Fruit fly (Drosophila melanogaster) whole organism, prepupa: ENCODE results near the gene CG7601.
A peak's percentile ranks its signal among the peaks of the same experiment; 100 is the strongest.

Source experiments
- Blimp-1 ChIP-seq: fragments of 200-800 bp; sonication (Bioruptor generic); optimal IDR thresholded peaks from 3 replicates; lab custom pipeline; 2017; ENCODE audit warnings: missing biosample characterization, missing genetic modification characterization, mild to moderate bottlenecking, moderate library complexity, missing genetic modification reagents
- CG10631 ChIP-seq: fragments of 200-800 bp; sonication (Bioruptor generic); optimal IDR thresholded peaks from 2 replicates; lab custom pipeline; 2016; ENCODE audit warnings: missing biosample characterization, missing genetic modification characterization
- CG11294 ChIP-seq: fragments of 200-800 bp; sonication (Bioruptor generic); IDR thresholded peaks from 2 replicates; pipeline ENCODE4 v1.3.6; 2022; ENCODE audit warnings: missing biosample characterization, missing genetic modification characterization
- CG15336 ChIP-seq: fragments of 200-800 bp; sonication (Bioruptor generic); IDR thresholded peaks from 2 replicates; pipeline ENCODE4 v1.3.6; 2022; ENCODE audit warnings: missing biosample characterization, missing genetic modification characterization
- CG1621 ChIP-seq: fragments of 200-800 bp; sonication (Bioruptor generic); optimal IDR thresholded peaks from 3 replicates; lab custom pipeline; 2018; ENCODE audit warnings: missing biosample characterization, mild to moderate bottlenecking, missing genetic modification characterization
- CG16779 ChIP-seq: fragments of 200-800 bp; sonication (Bioruptor generic); optimal IDR thresholded peaks from 3 replicates; lab custom pipeline; 2017; ENCODE audit warnings: missing biosample characterization, mild to moderate bottlenecking, missing genetic modification characterization
- CG3032 ChIP-seq: fragments of 200-800 bp; optimal IDR thresholded peaks from 2 replicates; lab custom pipeline; 2019; ENCODE audit warnings: missing biosample characterization, mild to moderate bottlenecking, missing genetic modification characterization, moderate library complexity
- CG31627 ChIP-seq: fragments of 200-800 bp; sonication (Bioruptor generic); optimal IDR thresholded peaks from 3 replicates; lab custom pipeline; 2016; ENCODE audit warnings: missing biosample characterization, missing genetic modification characterization
- CG32006 ChIP-seq: fragments of 200-800 bp; sonication (Bioruptor generic); optimal IDR thresholded peaks from 3 replicates; lab custom pipeline; 2017; ENCODE audit warnings: missing biosample characterization, mild to moderate bottlenecking, missing genetic modification characterization
- CG34406 ChIP-seq: fragments of 200-800 bp; sonication (Bioruptor generic); optimal IDR thresholded peaks from 3 replicates; lab custom pipeline; 2016; ENCODE audit warnings: missing biosample characterization, missing genetic modification characterization
- CG4318 ChIP-seq: fragments of 200-800 bp; sonication (Bioruptor generic); optimal IDR thresholded peaks from 3 replicates; lab custom pipeline; 2017; ENCODE audit warnings: missing biosample characterization, mild to moderate bottlenecking, missing genetic modification characterization
- CG6163 ChIP-seq: fragments of 200-800 bp; sonication (Bioruptor generic); IDR thresholded peaks from 3 replicates; pipeline ENCODE4 v1.3.6; 2022; ENCODE audit warnings: missing biosample characterization, missing genetic modification characterization
- CG6276 ChIP-seq: fragments of 200-800 bp; sonication (Bioruptor generic); optimal IDR thresholded peaks from 2 replicates; lab custom pipeline; 2017; ENCODE audit warnings: missing biosample characterization, mild to moderate bottlenecking, missing genetic modification characterization
- CG6808 ChIP-seq: fragments of 200-800 bp; sonication (Bioruptor generic); optimal IDR thresholded peaks from 3 replicates; lab custom pipeline; 2017; ENCODE audit warnings: missing biosample characterization, missing genetic modification characterization, mild to moderate bottlenecking, moderate library complexity, missing genetic modification reagents
- CG8119 ChIP-seq: fragments of 200-800 bp; sonication (Bioruptor generic); IDR thresholded peaks from 3 replicates; pipeline ENCODE4 v1.3.6; 2022; ENCODE audit warnings: missing biosample characterization, missing genetic modification characterization
- CG9139 ChIP-seq: fragments of 200-800 bp; sonication (Bioruptor generic); optimal IDR thresholded peaks from 3 replicates; lab custom pipeline; 2017; ENCODE audit warnings: missing biosample characterization, mild to moderate bottlenecking, missing genetic modification characterization
- Eip75B ChIP-seq: fragments of 200-800 bp; sonication (Bioruptor generic); optimal IDR thresholded peaks from 3 replicates; lab custom pipeline; 2016; ENCODE audit warnings: missing biosample characterization, missing genetic modification characterization
- Eip78C ChIP-seq: fragments of 200-800 bp; sonication (Bioruptor generic); peaks from one replicate; lab custom pipeline; 2016; ENCODE audit warnings: missing biosample characterization, missing genetic modification characterization
- Ets21C ChIP-seq: fragments of 200-800 bp; sonication (Bioruptor generic); optimal IDR thresholded peaks from 3 replicates; lab custom pipeline; 2016; ENCODE audit warnings: missing biosample characterization, missing genetic modification characterization
- Ets96B ChIP-seq: fragments of 200-800 bp; optimal IDR thresholded peaks from 2 replicates; lab custom pipeline; 2019; ENCODE audit warnings: missing biosample characterization, mild to moderate bottlenecking, missing genetic modification characterization, moderate library complexity
- Gug ChIP-seq: fragments of 200-800 bp; sonication (Bioruptor generic); IDR thresholded peaks from 2 replicates; pipeline ENCODE4 v1.3.6; 2022; ENCODE audit warnings: missing biosample characterization, missing genetic modification characterization
- Hr39 ChIP-seq: fragments of 200-800 bp; sonication (Bioruptor generic); optimal IDR thresholded peaks from 2 replicates; lab custom pipeline; 2016; ENCODE audit warnings: missing biosample characterization, missing genetic modification characterization
- Hr4 ChIP-seq: fragments of 200-800 bp; sonication (Bioruptor generic); optimal IDR thresholded peaks from 3 replicates; lab custom pipeline; 2016; ENCODE audit warnings: missing biosample characterization, missing genetic modification characterization
- Lpt ChIP-seq: fragments of 200-800 bp; sonication (Bioruptor generic); optimal IDR thresholded peaks from 3 replicates; lab custom pipeline; 2016; ENCODE audit warnings: missing biosample characterization, missing genetic modification characterization
- Sox102F ChIP-seq: fragments of 200-800 bp; sonication (Bioruptor generic); optimal IDR thresholded peaks from 2 replicates; lab custom pipeline; 2016; ENCODE audit warnings: missing biosample characterization, mild to moderate bottlenecking, missing genetic modification characterization
- Sox14 ChIP-seq: fragments of 200-800 bp; sonication (Bioruptor generic); optimal IDR thresholded peaks from 3 replicates; lab custom pipeline; 2016; ENCODE audit warnings: missing biosample characterization, missing genetic modification characterization
- Sox15 ChIP-seq: fragments of 200-800 bp; sonication (Bioruptor generic); optimal IDR thresholded peaks from 3 replicates; lab custom pipeline; 2016; ENCODE audit warnings: missing biosample characterization, missing genetic modification characterization
- acj6 ChIP-seq: fragments of 200-800 bp; sonication (Bioruptor generic); optimal IDR thresholded peaks from 3 replicates; lab custom pipeline; 2016; ENCODE audit warnings: missing biosample characterization, missing genetic modification characterization
- cyc ChIP-seq: fragments of 200-800 bp; sonication (Bioruptor generic); optimal IDR thresholded peaks from 3 replicates; lab custom pipeline; 2016; ENCODE audit warnings: missing biosample characterization, missing genetic modification characterization
- dsx ChIP-seq: fragments of 200-800 bp; optimal IDR thresholded peaks from 3 replicates; lab custom pipeline; 2019; ENCODE audit warnings: missing biosample characterization, mild to moderate bottlenecking, missing genetic modification characterization, moderate library complexity; ENCODE audit not compliant: poor library complexity, severe bottlenecking
- eg ChIP-seq: fragments of 200-800 bp; sonication (Bioruptor generic); IDR thresholded peaks from 3 replicates; pipeline ENCODE4 v1.3.6; 2022; ENCODE audit warnings: missing biosample characterization, missing genetic modification characterization
- esn ChIP-seq: fragments of 200-800 bp; sonication (Bioruptor generic); optimal IDR thresholded peaks from 2 replicates; lab custom pipeline; 2016; ENCODE audit warnings: missing biosample characterization, mild to moderate bottlenecking, missing genetic modification characterization, moderate library complexity
- fd59A ChIP-seq: fragments of 200-800 bp; sonication (Bioruptor generic); optimal IDR thresholded peaks from 2 replicates; lab custom pipeline; 2017; ENCODE audit warnings: missing biosample characterization, mild to moderate bottlenecking, missing genetic modification characterization, missing genetic modification reagents
- fkh ChIP-seq: fragments of 200-800 bp; sonication (Bioruptor generic); optimal IDR thresholded peaks from 3 replicates; lab custom pipeline; 2017; ENCODE audit warnings: missing biosample characterization, mild to moderate bottlenecking, missing genetic modification characterization, moderate library complexity
- pdm3 ChIP-seq: fragments of 200-800 bp; sonication (Bioruptor generic); optimal IDR thresholded peaks from 3 replicates; lab custom pipeline; 2016; ENCODE audit warnings: missing biosample characterization, missing genetic modification characterization
- salr ChIP-seq, 2 experiments: fragments of 200-800 bp; sonication (Bioruptor generic); optimal IDR thresholded peaks; 3 replicates each; lab custom pipeline; 2016 to 2018; ENCODE audit warnings: missing biosample characterization in 2 of 2, missing genetic modification characterization in 2 of 2, mild to moderate bottlenecking in 1 of 2
- spab ChIP-seq: fragments of 200-800 bp; sonication (Bioruptor generic); optimal IDR thresholded peaks from 2 replicates; lab custom pipeline; 2017; ENCODE audit warnings: missing biosample characterization, mild to moderate bottlenecking, missing genetic modification characterization, missing genetic modification reagents
- ss ChIP-seq, 2 experiments: fragments of 200-800 bp; sonication (Bioruptor generic); optimal IDR thresholded peaks; 2 replicates in 1 of 2; 3 replicates in 1 of 2; lab custom pipeline; 2017 to 2018; ENCODE audit warnings: mild to moderate bottlenecking in 2 of 2, missing biosample characterization in 2 of 2, missing genetic modification characterization in 2 of 2, moderate library complexity in 1 of 2
- topi ChIP-seq: fragments of 200-800 bp; sonication (Bioruptor generic); optimal IDR thresholded peaks from 3 replicates; lab custom pipeline; 2016; ENCODE audit warnings: missing biosample characterization, missing genetic modification characterization
- vri ChIP-seq: fragments of 200-800 bp; sonication (Bioruptor generic); optimal IDR thresholded peaks from 3 replicates; lab custom pipeline; 2016; ENCODE audit warnings: missing biosample characterization, mild to moderate bottlenecking, missing genetic modification characterization

Gene CG7601

DNA sequence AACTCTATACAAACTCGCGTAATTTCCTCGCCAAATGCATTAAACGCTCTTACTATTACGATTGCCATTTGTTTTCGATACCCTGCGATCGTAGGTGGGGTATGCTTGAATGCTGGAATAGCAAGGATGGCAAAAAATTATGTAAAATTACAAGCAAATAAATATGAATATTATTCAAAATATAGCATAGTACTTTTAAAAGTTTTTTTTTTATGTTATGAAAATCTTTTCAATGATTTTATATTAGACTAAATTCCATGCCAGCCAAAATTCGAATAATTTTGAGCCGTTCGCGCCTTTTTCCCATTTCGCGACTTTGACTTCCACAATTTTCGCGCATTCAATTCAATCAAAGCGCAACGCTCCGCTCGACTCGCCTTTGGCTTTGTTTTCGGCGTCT lies 19.6 kb upstream of the CG7601 start:
- TF ChIP-seq eg (GFP tag; lab: Robert Waterston, UW), result peak; percentile 41; the same call in 1 of the 3 replicates
- TF ChIP-seq pdm3 (GFP tag; lab: Kevin White, UChicago), result peak; percentile 4
- TF ChIP-seq Hr4, result peak; percentile 12
- TF ChIP-seq Eip78C (GFP tag; lab: Kevin White, UChicago), result peak; percentile 24
- peak; percentile 12 for TF ChIP-seq Lpt
- TF ChIP-seq Gug (GFP tag; lab: Robert Waterston, UW), result no peak
- no peak for TF ChIP-seq esn (GFP tag; lab: Kevin White, UChicago)
- peak; percentile 58 for TF ChIP-seq CG8119 (GFP tag; lab: Robert Waterston, UW)
- peak; percentile 61 for TF ChIP-seq CG32006

DNA sequence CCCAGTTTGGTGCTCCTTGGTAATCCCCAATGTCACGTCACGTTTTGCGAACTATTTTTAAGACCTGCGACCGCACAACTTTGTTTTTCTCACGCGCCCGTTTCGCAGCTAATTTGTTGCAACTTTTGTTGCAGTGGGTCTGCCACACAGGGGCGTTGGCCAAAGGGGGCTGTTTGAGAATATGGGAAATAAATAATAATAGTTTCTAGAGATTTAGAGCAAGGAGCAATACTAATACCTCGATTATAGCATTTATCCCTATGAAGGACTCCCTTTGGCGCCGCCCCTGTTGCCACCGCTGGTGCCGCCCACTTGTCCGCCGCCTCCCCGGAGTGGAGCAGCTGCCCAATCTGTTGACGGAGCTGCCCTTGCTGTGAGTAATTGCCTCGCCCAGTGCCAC lies 18.7 kb upstream of the CG7601 start:
- TF ChIP-seq CG11294 (GFP tag; lab: Robert Waterston, UW) (peak; percentile 53), salr (GFP tag; optimal IDR thresholded peaks at IDR 0.05; lab: Kevin White, UChicago) (peak in 1 of 2 experiments; percentile 15), pdm3 (GFP tag; lab: Kevin White, UChicago) (no peak), Hr39 (no peak), CG32006 (peak; percentile 78), vri (GFP tag; lab: Kevin White, UChicago) (no peak), Eip78C (GFP tag; lab: Kevin White, UChicago) (peak; percentile 67), Sox14 (GFP tag; lab: Kevin White, UChicago) (peak; percentile 9), Eip75B (GFP tag; lab: Kevin White, UChicago) (no peak), dsx (peak; percentile 57), cyc (peak; percentile 5), Gug (GFP tag; lab: Robert Waterston, UW) (peak; percentile 80), fd59A (GFP tag; lab: Kevin White, UChicago) (no peak), CG8119 (GFP tag; lab: Robert Waterston, UW) (peak; percentile 78), Hr4 (no peak), spab (GFP tag; lab: Kevin White, UChicago) (no peak), CG9139 (GFP tag; lab: Kevin White, UChicago) (no peak), CG10631 (GFP tag; lab: Kevin White, UChicago) (no peak), CG6163 (GFP tag; lab: Robert Waterston, UW) (peak; percentile 69; the same call in 2 of the 3 replicates), CG3032 (no peak), CG31627 (GFP tag; lab: Kevin White, UChicago) (no peak), eg (GFP tag; lab: Robert Waterston, UW) (peak; percentile 90), CG15336 (GFP tag; lab: Robert Waterston, UW) (peak; percentile 76), CG34406 (GFP tag; lab: Kevin White, UChicago) (no peak), esn (GFP tag; lab: Kevin White, UChicago) (no peak)
- TF ChIP-seq, all 60 proteins: peak for 12

DNA sequence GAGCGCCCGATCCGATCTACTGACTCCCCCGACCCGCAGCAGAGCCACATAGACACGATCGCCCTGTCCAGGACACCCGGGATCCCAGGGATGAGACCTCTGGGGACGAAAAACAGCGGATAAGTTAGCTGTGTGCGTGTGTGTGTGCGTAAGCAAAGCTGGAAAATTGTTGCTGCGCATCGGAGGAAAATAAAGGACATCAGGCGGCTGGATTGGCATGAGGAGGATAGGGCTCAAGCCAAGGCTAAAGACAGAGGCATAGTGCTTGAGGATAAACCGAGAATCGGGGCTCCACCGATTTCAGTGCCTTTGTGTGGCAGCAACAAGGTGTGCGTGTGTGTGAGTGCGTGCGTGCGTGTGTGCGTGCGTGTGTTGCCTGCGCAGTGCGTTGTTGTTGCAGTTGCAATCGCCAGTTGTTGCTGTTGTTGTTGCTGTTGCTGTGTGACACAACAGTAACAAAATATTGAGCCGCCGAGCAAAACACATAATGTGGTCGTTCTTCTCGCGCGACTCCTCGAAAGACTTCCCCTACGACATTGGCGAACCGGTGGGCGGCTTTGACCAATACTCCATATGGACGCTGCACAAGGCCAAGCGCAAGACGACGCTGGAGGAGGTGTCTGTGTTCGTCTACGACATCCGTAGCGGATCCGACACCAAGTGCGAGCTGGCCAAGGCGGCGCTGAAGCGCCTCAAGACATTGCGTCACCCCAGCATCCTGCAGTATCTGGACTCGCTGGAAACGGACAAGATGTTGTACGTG lies 12.9 kb upstream of the CG7601 start:
- TF ChIP-seq ss (GFP tag; optimal IDR thresholded peaks at IDR 0.05; lab: Kevin White, UChicago), result no peak
- TF ChIP-seq Sox14 (GFP tag; lab: Kevin White, UChicago), result peak; percentile 13
- 0 out of 3 replicates have a peak, but pooled peaks have one; percentile 8 for TF ChIP-seq CG6163 (GFP tag; lab: Robert Waterston, UW)
- TF ChIP-seq, all 60 proteins: peak for 2

DNA sequence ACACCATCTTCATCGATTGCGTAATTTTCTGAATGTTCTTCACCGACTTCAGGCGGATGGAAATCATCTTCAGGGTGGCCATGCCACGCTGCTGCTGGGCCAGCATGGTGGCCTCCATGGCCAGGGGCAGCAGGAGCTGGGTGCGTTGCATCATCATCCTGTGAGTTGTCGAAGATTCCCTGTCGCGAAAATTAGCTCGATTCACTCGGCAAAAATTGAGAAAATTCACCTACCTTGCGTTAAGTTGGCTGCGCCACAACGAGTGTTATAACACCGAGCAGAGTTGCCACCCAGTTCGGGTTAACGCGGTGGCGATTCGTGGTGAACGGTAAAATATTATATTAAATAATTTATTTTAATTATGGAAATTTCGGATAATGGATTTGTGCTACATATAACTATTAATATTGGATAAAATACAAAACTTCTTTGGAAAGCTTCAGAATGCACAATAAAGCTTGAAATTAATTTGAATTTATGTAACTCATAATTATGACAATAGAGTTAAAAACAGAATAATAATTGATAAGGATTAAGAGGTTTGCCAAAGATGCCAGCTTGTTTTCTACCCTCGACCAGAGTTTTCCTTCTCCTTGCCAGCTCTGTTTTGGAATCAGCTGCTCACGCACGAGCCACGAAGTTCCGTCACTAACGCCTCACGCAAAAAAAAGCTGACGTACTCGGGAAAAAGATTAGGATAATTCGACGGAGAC lies 12.2 kb upstream of the CG7601 start, which contains the start of the genes ATPsyngamma and yata:
Gene ATPsyngamma, minus strand, starts transcription at position 573 of the 713 bp plus-strand sequence.
Gene yata, plus strand, starts transcription at position 629 of the 713 bp plus-strand sequence.
- no peak for TF ChIP-seq Sox14 (GFP tag; lab: Kevin White, UChicago)
- TF ChIP-seq esn (GFP tag; lab: Kevin White, UChicago), result peak; percentile 43
- peak; percentile 36 for TF ChIP-seq CG3032
- no peak for TF ChIP-seq cyc
- TF ChIP-seq CG31627 (GFP tag; lab: Kevin White, UChicago), result no peak
- TF ChIP-seq Sox102F (GFP tag; lab: Kevin White, UChicago), result no peak
- TF ChIP-seq Eip78C (GFP tag; lab: Kevin White, UChicago), result peak; percentile 5
- no peak for TF ChIP-seq Hr39
- TF ChIP-seq Blimp-1, result no peak
- no peak for TF ChIP-seq CG4318 (GFP tag; lab: Kevin White, UChicago)
- TF ChIP-seq CG16779 (tag; lab: Kevin White, UChicago), result no peak
- TF ChIP-seq topi (GFP tag; lab: Kevin White, UChicago), result no peak
- TF ChIP-seq fkh (GFP tag; lab: Kevin White, UChicago), result no peak
- no peak for TF ChIP-seq CG15336 (GFP tag; lab: Robert Waterston, UW)
- no peak for TF ChIP-seq Sox15 (GFP tag; lab: Kevin White, UChicago)
- TF ChIP-seq Gug (GFP tag; lab: Robert Waterston, UW), result no peak
- no peak for TF ChIP-seq CG6808 (GFP tag; lab: Kevin White, UChicago)
- TF ChIP-seq eg (GFP tag; lab: Robert Waterston, UW), result 0 out of 3 replicates have a peak, but pooled peaks have one; percentile 19
- no peak for TF ChIP-seq acj6 (GFP tag; lab: Kevin White, UChicago)
- no peak for TF ChIP-seq CG1621
- peak; percentile 14 for TF ChIP-seq Ets96B (tag; lab: Kevin White, UChicago)
- no peak for TF ChIP-seq Ets21C (GFP tag; lab: Kevin White, UChicago)
- no peak for TF ChIP-seq CG10631 (GFP tag; lab: Kevin White, UChicago)
- no peak for TF ChIP-seq CG6276 (GFP tag; lab: Kevin White, UChicago)
